Worm (Caenorhabditis elegans): Measurements from ENCODE around the gene B0432.10.

The B0432.10 gene

ce11 chrII:255124-255523, 31.0 kb downstream of the B0432.10 start (continued):
- peak; percentile 95 for TF ChIP-seq nhr-25 (tag; optimal IDR thresholded peaks at IDR 0.05)
- TF ChIP-seq lin-39 (tag; optimal IDR thresholded peaks at IDR 0.05), result no peak

- TF ChIP-seq mdl-1 (tag; optimal IDR thresholded peaks at IDR 0.05) (no peak), lin-11 (tag; optimal IDR thresholded peaks at IDR 0.05) (no peak), nhr-12 (tag; optimal IDR thresholded peaks at IDR 0.05) (no peak), ceh-82 (tag; optimal IDR thresholded peaks at IDR 0.05) (no peak), F13H6.1 (tag; optimal IDR thresholded peaks at IDR 0.05) (no peak)
Measured at ce11 chrII:247736-248135, 38.3 kb downstream of the B0432.10 start.

- TF ChIP-seq ceh-16 (tag; optimal IDR thresholded peaks at IDR 0.05) (no peak), elt-1 (tag; optimal IDR thresholded peaks at IDR 0.05) (no peak), unc-55 (GFP tag; optimal IDR thresholded peaks at IDR 0.05) (no peak), nhr-237 (tag; optimal IDR thresholded peaks at IDR 0.05) (no peak), sma-3 (GFP tag; optimal IDR thresholded peaks at IDR 0.05) (no peak), aly-2 (tag; optimal IDR thresholded peaks at IDR 0.05) (no peak), nhr-77 (tag; optimal IDR thresholded peaks at IDR 0.05) (no peak), nhr-25 (tag; optimal IDR thresholded peaks at IDR 0.05) (no peak), ztf-1 (GFP tag; conservative IDR thresholded peaks at IDR 0.05) (no peak), mbf-1 (tag; optimal IDR thresholded peaks at IDR 0.05) (no peak), skn-1 (tag; optimal IDR thresholded peaks at IDR 0.05) (peak; percentile 88), fos-1 (tag; optimal IDR thresholded peaks at IDR 0.05) (peak; percentile 95), mab-5 (tag; optimal IDR thresholded peaks at IDR 0.05) (no peak), gmeb-1 (tag; optimal IDR thresholded peaks at IDR 0.05) (peak; percentile 18), unc-39 (tag; optimal IDR thresholded peaks at IDR 0.05) (no peak), nhr-6 (tag; optimal IDR thresholded peaks at IDR 0.05) (no peak), alr-1 (tag; optimal IDR thresholded peaks at IDR 0.05) (no peak), nhr-21 (tag; optimal IDR thresholded peaks at IDR 0.05) (no peak), crh-2 (tag; optimal IDR thresholded peaks at IDR 0.05) (peak; percentile 47)
Measured at ce11 chrII:240043-240442, 46.0 kb downstream of the B0432.10 start.

ce11 chrII:237721-238120, 48.4 kb downstream of the B0432.10 start, which contains the start of gene laat-1:
TSS of gene laat-1 (minus strand) at chrII:237821.
- TF ChIP-seq crh-2 (tag; optimal IDR thresholded peaks at IDR 0.05) (no peak), nhr-12 (tag; optimal IDR thresholded peaks at IDR 0.05) (no peak), nhr-129 (tag; optimal IDR thresholded peaks at IDR 0.05) (no peak), egl-27 (tag; optimal IDR thresholded peaks at IDR 0.05) (no peak), ceh-16 (tag; optimal IDR thresholded peaks at IDR 0.05) (no peak), ZK546.5 (tag; optimal IDR thresholded peaks at IDR 0.05) (no peak), ceh-82 (tag; optimal IDR thresholded peaks at IDR 0.05) (no peak), Y55F3AM.14 (GFP tag; optimal IDR thresholded peaks at IDR 0.05) (no peak), ztf-1 (GFP tag; conservative IDR thresholded peaks at IDR 0.05) (no peak), mbf-1 (tag; optimal IDR thresholded peaks at IDR 0.05) (no peak), skn-1 (tag; optimal IDR thresholded peaks at IDR 0.05) (no peak), gmeb-1 (tag; optimal IDR thresholded peaks at IDR 0.05) (no peak), nhr-21 (tag; optimal IDR thresholded peaks at IDR 0.05) (no peak), mab-5 (tag; optimal IDR thresholded peaks at IDR 0.05) (no peak), ama-1 (optimal IDR thresholded peaks at IDR 0.05) (no peak), lin-39 (tag; optimal IDR thresholded peaks at IDR 0.05) (no peak), mdl-1 (tag; optimal IDR thresholded peaks at IDR 0.05) (no peak), snpc-4 (tag; optimal IDR thresholded peaks at IDR 0.05) (no peak)

Measured in whole organism, L2 larva.